Fruit fly (Drosophila melanogaster) whole organism, embryonic: ENCODE data around the gene CG11975.

Source experiments
- B-H1 ChIP-seq: fragments of 200-800 bp; sonication (Bioruptor generic); IDR thresholded peaks from 3 replicates; pipeline ENCODE4 v1.3.6; 2022; ENCODE audit warnings: missing biosample characterization, missing genetic modification characterization
- CG1024 ChIP-seq: fragments of 200-800 bp; sonication (Bioruptor generic); IDR thresholded peaks from 2 replicates; pipeline ENCODE4 v1.3.6; 2022; ENCODE audit warnings: missing biosample characterization, missing genetic modification characterization
- CG11504 ChIP-seq: fragments of 200-800 bp; sonication (Bioruptor generic); optimal IDR thresholded peaks from 3 replicates; lab custom pipeline; 2019; ENCODE audit warnings: missing biosample characterization, mild to moderate bottlenecking, missing genetic modification characterization, moderate library complexity
- CG12219 ChIP-seq: fragments of 200-800 bp; sonication (Bioruptor generic); optimal IDR thresholded peaks from 3 replicates; lab custom pipeline; 2018; ENCODE audit warnings: missing biosample characterization, mild to moderate bottlenecking, missing genetic modification characterization
- CG12236 ChIP-seq: fragments of 200-800 bp; sonication (Bioruptor generic); optimal IDR thresholded peaks from 2 replicates; lab custom pipeline; 2016; ENCODE audit warnings: missing biosample characterization, missing genetic modification characterization
- CG15073 ChIP-seq: fragments of 200-800 bp; sonication (Bioruptor generic); optimal IDR thresholded peaks from 2 replicates; lab custom pipeline; 2016; ENCODE audit warnings: missing biosample characterization, missing genetic modification characterization
- CG1792 ChIP-seq: fragments of 200-800 bp; sonication (Bioruptor generic); optimal IDR thresholded peaks from 2 replicates; lab custom pipeline; 2016; ENCODE audit warnings: missing biosample characterization, missing genetic modification characterization
- CG2889 ChIP-seq: fragments of 200-800 bp; sonication (Bioruptor generic); IDR thresholded peaks from 3 replicates; pipeline ENCODE4 v1.3.6; 2022; ENCODE audit warnings: missing biosample characterization, missing genetic modification characterization
- CG30020 ChIP-seq: fragments of 200-800 bp; optimal IDR thresholded peaks from 2 replicates; lab custom pipeline; 2019; ENCODE audit warnings: missing biosample characterization, mild to moderate bottlenecking, missing genetic modification characterization, moderate library complexity
- CG3281 ChIP-seq: fragments of 200-800 bp; sonication (Bioruptor generic); optimal IDR thresholded peaks from 3 replicates; lab custom pipeline; 2017; ENCODE audit warnings: missing biosample characterization, mild to moderate bottlenecking, missing genetic modification characterization
- CG6791 ChIP-seq: fragments of 200-800 bp; sonication (Bioruptor generic); IDR thresholded peaks from 3 replicates; pipeline ENCODE4 v1.3.6; 2022; ENCODE audit warnings: missing biosample characterization, missing genetic modification characterization; ENCODE audit not compliant: partially characterized antibody
- CG7963 ChIP-seq: fragments of 200-800 bp; sonication (Bioruptor generic); IDR thresholded peaks from 3 replicates; pipeline ENCODE4 v1.3.6; 2022; ENCODE audit warnings: missing biosample characterization, missing genetic modification characterization; ENCODE audit not compliant: partially characterized antibody
- CG9727 ChIP-seq: fragments of 200-800 bp; sonication (Bioruptor generic); optimal IDR thresholded peaks from 3 replicates; lab custom pipeline; 2017; ENCODE audit warnings: missing biosample characterization, mild to moderate bottlenecking, missing genetic modification characterization
- CG9817 ChIP-seq: fragments of 200-800 bp; sonication (Bioruptor generic); optimal IDR thresholded peaks from 2 replicates; lab custom pipeline; 2018; ENCODE audit warnings: missing biosample characterization, mild to moderate bottlenecking, missing genetic modification characterization, moderate library complexity
- Dref ChIP-seq: fragments of 200-800 bp; sonication (Bioruptor generic); IDR thresholded peaks from 2 replicates; pipeline ENCODE4 v1.3.6; 2022; ENCODE audit warnings: missing biosample characterization, missing genetic modification characterization
- HLH54F ChIP-seq: fragments of 200-800 bp; sonication (Bioruptor generic); optimal IDR thresholded peaks from 3 replicates; lab custom pipeline; 2016; ENCODE audit warnings: missing biosample characterization, missing genetic modification characterization
- HLHmδ ChIP-seq: fragments of 200-800 bp; sonication (Bioruptor generic); optimal IDR thresholded peaks from 2 replicates; lab custom pipeline; 2018; ENCODE audit warnings: missing biosample characterization, mild to moderate bottlenecking, missing genetic modification characterization, moderate library complexity
- Hey ChIP-seq: fragments of 200-800 bp; sonication (Bioruptor generic); optimal IDR thresholded peaks from 3 replicates; lab custom pipeline; 2018; ENCODE audit warnings: missing biosample characterization, mild to moderate bottlenecking, missing genetic modification characterization
- HmgZ ChIP-seq: fragments of 200-800 bp; sonication (Bioruptor generic); optimal IDR thresholded peaks from 2 replicates; lab custom pipeline; 2018; ENCODE audit warnings: missing biosample characterization, mild to moderate bottlenecking, missing genetic modification characterization
- Myb ChIP-seq: fragments of 200-800 bp; sonication (Bioruptor generic); optimal IDR thresholded peaks from 2 replicates; lab custom pipeline; 2016; ENCODE audit warnings: missing biosample characterization, missing genetic modification characterization
- NC2α ChIP-seq: fragments of 200-800 bp; sonication (Bioruptor generic); optimal IDR thresholded peaks from 2 replicates; lab custom pipeline; 2016; ENCODE audit warnings: missing biosample characterization, missing genetic modification characterization
- Nf-YA ChIP-seq: fragments of 200-800 bp; sonication (Bioruptor generic); IDR thresholded peaks from 2 replicates; pipeline ENCODE4 v1.3.6; 2022; ENCODE audit warnings: missing biosample characterization, missing genetic modification characterization
- NfI ChIP-seq: fragments of 200-800 bp; sonication (Bioruptor generic); optimal IDR thresholded peaks from 3 replicates; lab custom pipeline; 2018; ENCODE audit warnings: missing biosample characterization, mild to moderate bottlenecking, missing genetic modification characterization, moderate library complexity
- Rfx ChIP-seq: fragments of 200-800 bp; sonication (Bioruptor generic); IDR thresholded peaks from 2 replicates; pipeline ENCODE4 v1.3.6; 2022; ENCODE audit warnings: missing biosample characterization, missing genetic modification characterization
- Sox100B ChIP-seq: fragments of 200-800 bp; sonication (Bioruptor generic); optimal IDR thresholded peaks from 3 replicates; lab custom pipeline; 2018; ENCODE audit warnings: missing biosample characterization, mild to moderate bottlenecking, missing genetic modification characterization
- Xrp1 ChIP-seq: fragments of 200-800 bp; sonication (Bioruptor generic); IDR thresholded peaks from 2 replicates; pipeline ENCODE4 v1.3.6; 2022; ENCODE audit warnings: missing biosample characterization, missing genetic modification characterization
- ash1 ChIP-seq: fragments of 200-800 bp; sonication (Bioruptor generic); optimal IDR thresholded peaks from 2 replicates; lab custom pipeline; 2018; ENCODE audit warnings: missing biosample characterization, mild to moderate bottlenecking, missing genetic modification characterization
- ato ChIP-seq: fragments of 200-800 bp; sonication (Bioruptor generic); IDR thresholded peaks from 2 replicates; pipeline ENCODE4 v1.3.6; 2022; ENCODE audit warnings: missing biosample characterization, missing genetic modification characterization; ENCODE audit not compliant: partially characterized antibody
- cato ChIP-seq: fragments of 200-800 bp; sonication (Bioruptor generic); optimal IDR thresholded peaks from 2 replicates; lab custom pipeline; 2016; ENCODE audit warnings: missing biosample characterization, missing genetic modification characterization, borderline replicate concordance
- disco-r ChIP-seq: fragments of 200-800 bp; sonication (Bioruptor generic); optimal IDR thresholded peaks from 2 replicates; lab custom pipeline; 2016; ENCODE audit warnings: missing biosample characterization, missing genetic modification characterization
- esg ChIP-seq: fragments of 200-800 bp; sonication (Bioruptor generic); conservative IDR thresholded peaks from 2 replicates; pipeline ENCODE4 v1.3.6; 2022; ENCODE audit warnings: missing biosample characterization, missing genetic modification characterization
- fd64A ChIP-seq: fragments of 200-800 bp; sonication (Bioruptor generic); optimal IDR thresholded peaks from 3 replicates; lab custom pipeline; 2018; ENCODE audit warnings: missing biosample characterization, mild to moderate bottlenecking, missing genetic modification characterization
- gcm2 ChIP-seq: fragments of 200-800 bp; sonication (Bioruptor generic); optimal IDR thresholded peaks from 2 replicates; lab custom pipeline; 2016; ENCODE audit warnings: missing biosample characterization, missing genetic modification characterization
- jigr1 ChIP-seq: fragments of 200-800 bp; sonication (Bioruptor generic); IDR thresholded peaks from 3 replicates; pipeline ENCODE4 v1.3.6; 2022; ENCODE audit warnings: missing biosample characterization, missing genetic modification characterization
- maf-S ChIP-seq: fragments of 200-800 bp; sonication (Bioruptor generic); optimal IDR thresholded peaks from 2 replicates; lab custom pipeline; 2016; ENCODE audit warnings: missing biosample characterization, missing genetic modification characterization
- pita ChIP-seq: fragments of 200-800 bp; sonication (Bioruptor generic); optimal IDR thresholded peaks from 2 replicates; lab custom pipeline; 2017; ENCODE audit warnings: missing biosample characterization, mild to moderate bottlenecking, missing genetic modification characterization
- pum ChIP-seq: fragments of 200-800 bp; sonication (Bioruptor generic); optimal IDR thresholded peaks from 2 replicates; lab custom pipeline; 2016; ENCODE audit warnings: missing biosample characterization, missing genetic modification characterization
- repo ChIP-seq: fragments of 200-800 bp; sonication (Bioruptor generic); optimal IDR thresholded peaks from 2 replicates; lab custom pipeline; 2016; ENCODE audit warnings: missing biosample characterization, missing genetic modification characterization
- salm ChIP-seq: fragments of 200-800 bp; sonication (Bioruptor generic); optimal IDR thresholded peaks from 2 replicates; lab custom pipeline; 2018; ENCODE audit warnings: missing biosample characterization, mild to moderate bottlenecking, missing genetic modification characterization
- sc ChIP-seq, 3 experiments: fragments of >200 bp in 2 of 3; fragments of 200-800 bp in 1 of 3; sonication (Bioruptor generic) in 1 of 3; optimal IDR thresholded peaks; 2 replicates in 2 of 3; 3 replicates in 1 of 3; lab custom pipeline; 2017; ENCODE audit warnings: mild to moderate bottlenecking in 1 of 3, missing biosample characterization in 1 of 3, missing genetic modification characterization in 1 of 3, missing genetic modification reagents in 1 of 3
- sens-2 ChIP-seq: fragments of 200-800 bp; sonication (Bioruptor generic); IDR thresholded peaks from 2 replicates; pipeline ENCODE4 v1.3.6; 2022; ENCODE audit warnings: missing biosample characterization, missing genetic modification characterization
- sna ChIP-seq: fragments of 200-800 bp; sonication (Bioruptor generic); IDR thresholded peaks from 2 replicates; pipeline ENCODE4 v1.3.6; 2022; ENCODE audit warnings: missing biosample characterization, missing genetic modification characterization; ENCODE audit not compliant: partially characterized antibody
- sob ChIP-seq: fragments of 200-800 bp; sonication (Bioruptor generic); IDR thresholded peaks from 2 replicates; pipeline ENCODE4 v1.3.6; 2022; ENCODE audit warnings: missing biosample characterization, missing genetic modification characterization
- ssp ChIP-seq: fragments of 200-800 bp; sonication (Bioruptor generic); IDR thresholded peaks from 2 replicates; pipeline ENCODE4 v1.3.6; 2022; ENCODE audit warnings: missing biosample characterization, missing genetic modification characterization
- tap ChIP-seq: fragments of 200-800 bp; optimal IDR thresholded peaks from 3 replicates; lab custom pipeline; 2019; ENCODE audit warnings: missing biosample characterization, mild to moderate bottlenecking, missing genetic modification characterization, moderate library complexity
- tio ChIP-seq: fragments of 200-800 bp; sonication (Bioruptor generic); optimal IDR thresholded peaks from 2 replicates; lab custom pipeline; 2017; ENCODE audit warnings: missing biosample characterization, missing genetic modification characterization, inconsistent platforms
- trem ChIP-seq: fragments of 200-800 bp; optimal IDR thresholded peaks from 3 replicates; lab custom pipeline; 2019; ENCODE audit warnings: missing biosample characterization, mild to moderate bottlenecking, missing genetic modification characterization, moderate library complexity
- ttk ChIP-seq: fragments of 200-800 bp; sonication (Bioruptor generic); IDR thresholded peaks from 2 replicates; pipeline ENCODE4 v2.1.2; 2022; ENCODE audit warnings: missing biosample characterization, missing genetic modification characterization
- tx ChIP-seq: fragments of 200-800 bp; sonication (Bioruptor generic); optimal IDR thresholded peaks from 2 replicates; lab custom pipeline; 2016; ENCODE audit warnings: missing biosample characterization, missing genetic modification characterization

The CG11975 gene

dm6 chr3R:9013765-9014380 is 20.8 kb downstream of the CG11975 start (continued):
- no peak for TF ChIP-seq CG2889 (GFP tag; lab: Robert Waterston, UW)
- peak; percentile 31; the same call in 1 of the 2 replicates for TF ChIP-seq sob (GFP tag; lab: Robert Waterston, UW)
- 0 out of 2 replicates have a peak, but pooled peaks have one; percentile 23 for TF ChIP-seq Dref (GFP tag; lab: Robert Waterston, UW)
- TF ChIP-seq pum (GFP tag; lab: Kevin White, UChicago): peak; percentile 28
- TF ChIP-seq tio (GFP tag; lab: Kevin White, UChicago): no peak
- TF ChIP-seq maf-S (GFP tag; lab: Kevin White, UChicago): peak; percentile 65
- no peak for TF ChIP-seq CG11504 (tag; lab: Kevin White, UChicago)
- TF ChIP-seq B-H1 (GFP tag; lab: Robert Waterston, UW): no peak; the same call in 2 of the 3 replicates
- no peak for TF ChIP-seq ssp (GFP tag; lab: Robert Waterston, UW)
- TF ChIP-seq CG6791 (GFP tag; lab: Robert Waterston, UW): no peak
- TF ChIP-seq NC2α (GFP tag; lab: Kevin White, UChicago): no peak
- peak; percentile 56 for TF ChIP-seq Rfx
- peak; percentile 39 for TF ChIP-seq trem
- peak; percentile 28 for TF ChIP-seq CG9817
- TF ChIP-seq NfI: peak; percentile 44
- TF ChIP-seq tap: no peak
- no peak for TF ChIP-seq Sox100B (GFP tag; lab: Kevin White, UChicago)
- TF ChIP-seq CG30020: peak; percentile 16
- no peak for TF ChIP-seq salm
- peak; percentile 55 for TF ChIP-seq Myb
- TF ChIP-seq CG12236 (GFP tag; lab: Kevin White, UChicago): peak; percentile 0
- TF ChIP-seq gcm2 (GFP tag; lab: Kevin White, UChicago): no peak
- peak; percentile 45 for TF ChIP-seq disco-r (GFP tag; lab: Kevin White, UChicago)
- TF ChIP-seq HLH54F (GFP tag; lab: Kevin White, UChicago): peak; percentile 42
- TF ChIP-seq jigr1: no peak
- no peak for TF ChIP-seq ttk (GFP tag; lab: Robert Waterston, UW)
- TF ChIP-seq ash1: no peak
- peak; percentile 18 for TF ChIP-seq CG1792 (GFP tag; lab: Kevin White, UChicago)
- peak; percentile 40 for TF ChIP-seq tx (GFP tag; lab: Kevin White, UChicago)
- TF ChIP-seq repo (GFP tag; lab: Kevin White, UChicago): no peak
- peak; percentile 26 for TF ChIP-seq CG9727 (GFP tag; lab: Kevin White, UChicago)
- TF ChIP-seq sc (optimal IDR thresholded peaks at IDR 0.05; lab: Kevin White, UChicago): no peak
- no peak for TF ChIP-seq sc (GFP tag; optimal IDR thresholded peaks at IDR 0.05; lab: Kevin White, UChicago)
- peak; percentile 76 for TF ChIP-seq HmgZ (tag; lab: Kevin White, UChicago)
- TF ChIP-seq Nf-YA: no peak
- TF ChIP-seq cato: no peak
- TF ChIP-seq CG15073 (GFP tag; lab: Kevin White, UChicago): peak; percentile 96
- no peak; the same call in 1 of the 2 replicates for TF ChIP-seq sens-2 (GFP tag; lab: Robert Waterston, UW)
- TF ChIP-seq CG3281 (GFP tag; lab: Kevin White, UChicago): peak; percentile 57
- no peak for TF ChIP-seq fd64A (GFP tag; lab: Kevin White, UChicago)
- no peak for TF ChIP-seq esg
- TF ChIP-seq sna (GFP tag; lab: Robert Waterston, UW): 0 out of 2 replicates have a peak, but pooled peaks have one; percentile 46
- TF ChIP-seq HLHmδ: no peak
- TF ChIP-seq Hey (tag; lab: Kevin White, UChicago): no peak
- no peak for TF ChIP-seq pita
- 0 out of 2 replicates have a peak, but pooled peaks have one; percentile 42 for TF ChIP-seq Xrp1 (GFP tag; lab: Robert Waterston, UW)
- no peak for TF ChIP-seq CG7963 (GFP tag; lab: Robert Waterston, UW)
- TF ChIP-seq CG12219 (GFP tag; lab: Kevin White, UChicago): no peak
- TF ChIP-seq ato: no peak
- peak; percentile 30; the same call in 1 of the 2 replicates for TF ChIP-seq CG1024 (GFP tag; lab: Robert Waterston, UW)
